Worm (Caenorhabditis elegans): ENCODE results near the gene C46C2.7.

DNA sequence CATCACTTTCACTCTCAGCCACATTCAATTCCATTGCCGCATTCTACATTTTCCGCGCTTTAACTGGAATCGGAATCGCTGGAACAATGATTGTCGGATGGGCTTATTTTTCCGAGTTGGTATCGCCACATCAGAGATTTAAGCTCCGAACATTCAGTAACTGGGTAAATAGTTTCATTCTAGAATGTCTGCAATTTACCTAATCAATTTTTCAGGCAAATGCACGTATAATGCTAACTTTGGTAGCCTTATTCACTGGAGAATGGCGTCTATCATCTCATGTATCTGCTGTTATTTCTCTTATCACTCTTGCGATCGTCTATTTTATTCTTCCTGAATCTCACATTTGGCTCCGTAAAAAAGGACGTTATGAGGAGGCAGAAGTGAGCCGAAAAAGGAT, 23.8 kb downstream of the C46C2.7 start:
- no peak for TF ChIP-seq dao-5 (tag; optimal IDR thresholded peaks at IDR 0.05)
- TF ChIP-seq W03F9.2 (tag; optimal IDR thresholded peaks at IDR 0.05), result no peak
- TF ChIP-seq him-1 (tag; optimal IDR thresholded peaks at IDR 0.05), result no peak

Data from whole organism, L4/young adult.